Fruit fly (Drosophila melanogaster) whole organism, embryonic: ENCODE results near the gene CG33796.

Experiments used
- Adf1 ChIP-seq: fragments of 200-800 bp; sonication (Bioruptor generic); IDR thresholded peaks from 2 replicates; pipeline ENCODE4 v1.3.6; 2022; ENCODE audit warnings: missing biosample characterization, missing genetic modification characterization
- Awh ChIP-seq: fragments of 200-800 bp; sonication (Bioruptor generic); IDR thresholded peaks from 2 replicates; pipeline ENCODE4, ENCODE4 v1.3.6; 2022; ENCODE audit warnings: missing biosample characterization, missing genetic modification characterization
- Bteb2 ChIP-seq: fragments of 200-800 bp; sonication (Bioruptor generic); optimal IDR thresholded peaks from 2 replicates; lab custom pipeline; 2016; ENCODE audit warnings: missing biosample characterization, missing genetic modification characterization
- CG10267 ChIP-seq: fragments of 200-800 bp; sonication (Bioruptor generic); optimal IDR thresholded peaks from 2 replicates; lab custom pipeline; 2018; ENCODE audit warnings: missing biosample characterization, mild to moderate bottlenecking, missing genetic modification characterization, moderate library complexity
- CG10959 ChIP-seq: fragments of 200-800 bp; sonication (Bioruptor generic); IDR thresholded peaks from 2 replicates; pipeline ENCODE4 v1.3.6; 2022; ENCODE audit warnings: missing biosample characterization, missing genetic modification characterization
- CG11560 ChIP-seq: fragments of 200-800 bp; sonication (Bioruptor generic); IDR thresholded peaks from 3 replicates; pipeline ENCODE4 v1.3.6; 2022; ENCODE audit warnings: missing biosample characterization, missing genetic modification characterization
- CG12659 ChIP-seq: fragments of 200-800 bp; sonication (Bioruptor generic); optimal IDR thresholded peaks from 3 replicates; lab custom pipeline; 2017; ENCODE audit warnings: mild to moderate bottlenecking, missing biosample characterization, missing genetic modification reagents, missing genetic modification characterization
- CG12744 ChIP-seq: fragments of 200-800 bp; sonication (Bioruptor generic); optimal IDR thresholded peaks from 2 replicates; lab custom pipeline; 2016; ENCODE audit warnings: missing biosample characterization, missing genetic modification characterization
- CG13123 ChIP-seq: fragments of 200-800 bp; sonication (Bioruptor generic); optimal IDR thresholded peaks from 2 replicates; lab custom pipeline; 2016; ENCODE audit warnings: missing biosample characterization, missing genetic modification characterization
- CG13894 ChIP-seq: fragments of 200-800 bp; sonication (Bioruptor generic); optimal IDR thresholded peaks from 3 replicates; lab custom pipeline; 2018; ENCODE audit warnings: missing biosample characterization, mild to moderate bottlenecking, missing genetic modification characterization, moderate library complexity
- CG14441 ChIP-seq: fragments of 200-800 bp; sonication (Bioruptor generic); IDR thresholded peaks from 2 replicates; pipeline ENCODE4 v1.3.6; 2022; ENCODE audit warnings: missing biosample characterization, missing genetic modification characterization
- CG15011 ChIP-seq: fragments of 200-800 bp; sonication (Bioruptor generic); optimal IDR thresholded peaks from 3 replicates; lab custom pipeline; 2018; ENCODE audit warnings: missing biosample characterization, mild to moderate bottlenecking, missing genetic modification characterization
- CG15073 ChIP-seq: fragments of 200-800 bp; sonication (Bioruptor generic); optimal IDR thresholded peaks from 2 replicates; lab custom pipeline; 2016; ENCODE audit warnings: missing biosample characterization, missing genetic modification characterization
- CG16813 ChIP-seq: fragments of 200-800 bp; sonication (Bioruptor generic); IDR thresholded peaks from 3 replicates; pipeline ENCODE4 v1.3.6; 2022; ENCODE audit warnings: missing biosample characterization, missing genetic modification characterization; ENCODE audit not compliant: partially characterized antibody
- CG17328 ChIP-seq: fragments of 200-800 bp; sonication (Bioruptor generic); IDR thresholded peaks from 2 replicates; pipeline ENCODE4 v1.3.6; 2022; ENCODE audit warnings: missing biosample characterization, missing genetic modification characterization
- CG17568 ChIP-seq: fragments of 200-800 bp; sonication (Bioruptor generic); optimal IDR thresholded peaks from 2 replicates; lab custom pipeline; 2018; ENCODE audit warnings: missing biosample characterization, mild to moderate bottlenecking, missing genetic modification characterization, moderate library complexity
- CG17829 ChIP-seq: fragments of 200-800 bp; optimal IDR thresholded peaks from 2 replicates; lab custom pipeline; 2019; ENCODE audit warnings: missing biosample characterization, mild to moderate bottlenecking, missing genetic modification characterization, moderate library complexity
- CG18476 ChIP-seq: fragments of 200-800 bp; sonication (Bioruptor generic); optimal IDR thresholded peaks from 2 replicates; lab custom pipeline; 2016; ENCODE audit warnings: missing biosample characterization, mild to moderate bottlenecking, missing genetic modification characterization
- CG2116 ChIP-seq: fragments of 200-800 bp; sonication (Bioruptor generic); optimal IDR thresholded peaks from 3 replicates; lab custom pipeline; 2018; ENCODE audit warnings: missing biosample characterization, mild to moderate bottlenecking, missing genetic modification characterization
- CG31388 ChIP-seq: fragments of 200-800 bp; sonication (Bioruptor generic); optimal IDR thresholded peaks from 2 replicates; lab custom pipeline; 2016; ENCODE audit warnings: missing biosample characterization, missing genetic modification characterization
- CG3163 ChIP-seq: fragments of 200-800 bp; sonication (Bioruptor generic); optimal IDR thresholded peaks from 3 replicates; lab custom pipeline; 2016; ENCODE audit warnings: missing biosample characterization, missing genetic modification characterization
- CG34376 ChIP-seq: fragments of 200-800 bp; sonication (Bioruptor generic); optimal IDR thresholded peaks from 2 replicates; lab custom pipeline; 2018; ENCODE audit warnings: missing biosample characterization, mild to moderate bottlenecking, missing genetic modification characterization
- CG4360 ChIP-seq: fragments of 200-800 bp; sonication (Bioruptor generic); IDR thresholded peaks from 2 replicates; pipeline ENCODE4 v1.3.6; 2022; ENCODE audit warnings: missing biosample characterization, missing genetic modification characterization
- CG4424 ChIP-seq: fragments of 200-800 bp; sonication (Bioruptor generic); optimal IDR thresholded peaks from 3 replicates; lab custom pipeline; 2016; ENCODE audit warnings: missing biosample characterization, missing genetic modification characterization
- CG4820 ChIP-seq: fragments of 200-800 bp; sonication (Bioruptor generic); optimal IDR thresholded peaks from 3 replicates; lab custom pipeline; 2016; ENCODE audit warnings: missing biosample characterization, missing genetic modification characterization
- CG6854 ChIP-seq: fragments of 200-800 bp; sonication (Bioruptor generic); optimal IDR thresholded peaks from 3 replicates; lab custom pipeline; 2017; ENCODE audit warnings: missing biosample characterization, mild to moderate bottlenecking, missing genetic modification characterization
- CG8281 ChIP-seq: fragments of 200-800 bp; sonication (Bioruptor generic); optimal IDR thresholded peaks from 2 replicates; lab custom pipeline; 2018; ENCODE audit warnings: missing biosample characterization, mild to moderate bottlenecking, missing genetic modification characterization, moderate library complexity
- CG9876 ChIP-seq: fragments of 200-800 bp; sonication (Bioruptor generic); optimal IDR thresholded peaks from 2 replicates; lab custom pipeline; 2016; ENCODE audit warnings: missing biosample characterization, missing genetic modification characterization
- Dek ChIP-seq: fragments of 200-800 bp; sonication (Bioruptor generic); optimal IDR thresholded peaks from 3 replicates; lab custom pipeline; 2019; ENCODE audit warnings: missing biosample characterization, mild to moderate bottlenecking, missing genetic modification characterization, moderate library complexity
- Dfd ChIP-seq, 2 experiments: fragments of >200 bp; optimal IDR thresholded peaks; 2 replicates each; lab custom pipeline; 2017; ENCODE audit warnings: missing biosample characterization in 2 of 2, missing genetic modification characterization in 2 of 2
- Gug ChIP-seq: fragments of 200-800 bp; sonication (Bioruptor generic); IDR thresholded peaks from 4 replicates; pipeline ENCODE4 v1.3.6; 2022; ENCODE audit warnings: missing biosample characterization, missing genetic modification characterization
- HLHmδ ChIP-seq: fragments of 200-800 bp; sonication (Bioruptor generic); optimal IDR thresholded peaks from 2 replicates; lab custom pipeline; 2018; ENCODE audit warnings: missing biosample characterization, mild to moderate bottlenecking, missing genetic modification characterization, moderate library complexity
- Lhr ChIP-seq: fragments of 200-800 bp; sonication (Bioruptor generic); optimal IDR thresholded peaks from 3 replicates; lab custom pipeline; 2017; ENCODE audit warnings: mild to moderate bottlenecking, missing biosample characterization, missing genetic modification reagents, missing genetic modification characterization
- ab ChIP-seq: fragments of 200-800 bp; sonication (Bioruptor generic); optimal IDR thresholded peaks from 2 replicates; lab custom pipeline; 2016; ENCODE audit warnings: missing biosample characterization, missing genetic modification characterization
- bcd ChIP-seq: fragments of 200-800 bp; sonication (Bioruptor generic); optimal IDR thresholded peaks from 2 replicates; lab custom pipeline; 2017; ENCODE audit warnings: missing biosample characterization, mild to moderate bottlenecking, missing genetic modification characterization
- caup ChIP-seq: fragments of 200-800 bp; sonication (Bioruptor generic); optimal IDR thresholded peaks from 3 replicates; lab custom pipeline; 2017; ENCODE audit warnings: missing biosample characterization, mild to moderate bottlenecking, missing genetic modification characterization, moderate library complexity; ENCODE audit not compliant: severe bottlenecking
- cwo ChIP-seq: fragments of 200-800 bp; sonication (Bioruptor generic); optimal IDR thresholded peaks from 3 replicates; lab custom pipeline; 2017; ENCODE audit warnings: missing biosample characterization, missing genetic modification characterization, mild to moderate bottlenecking, moderate library complexity, missing genetic modification reagents
- disco-r ChIP-seq: fragments of 200-800 bp; sonication (Bioruptor generic); optimal IDR thresholded peaks from 2 replicates; lab custom pipeline; 2016; ENCODE audit warnings: missing biosample characterization, missing genetic modification characterization
- dmrt99B ChIP-seq: fragments of 200-800 bp; sonication (Bioruptor generic); optimal IDR thresholded peaks from 2 replicates; lab custom pipeline; 2018; ENCODE audit warnings: missing biosample characterization, mild to moderate bottlenecking, missing genetic modification characterization, moderate library complexity
- eyg ChIP-seq: fragments of 200-800 bp; sonication (Bioruptor generic); optimal IDR thresholded peaks from 3 replicates; lab custom pipeline; 2016; ENCODE audit warnings: missing biosample characterization, missing genetic modification characterization
- fd3F ChIP-seq: fragments of 200-800 bp; sonication (Bioruptor generic); optimal IDR thresholded peaks from 2 replicates; lab custom pipeline; 2018; ENCODE audit warnings: missing biosample characterization, mild to moderate bottlenecking, missing genetic modification characterization, moderate library complexity
- fru ChIP-seq: fragments of >200 bp; optimal IDR thresholded peaks from 2 replicates; lab custom pipeline; 2017
- h ChIP-seq: fragments of >200 bp; optimal IDR thresholded peaks from 2 replicates; lab custom pipeline; 2017
- hb ChIP-seq: fragments of 200-800 bp; sonication (Bioruptor generic); IDR thresholded peaks from 3 replicates; pipeline ENCODE4 v1.3.6; 2022; ENCODE audit warnings: missing biosample characterization, missing genetic modification characterization; ENCODE audit not compliant: partially characterized antibody
- jigr1 ChIP-seq: fragments of 200-800 bp; sonication (Bioruptor generic); IDR thresholded peaks from 3 replicates; pipeline ENCODE4 v1.3.6; 2022; ENCODE audit warnings: missing biosample characterization, missing genetic modification characterization
- phol ChIP-seq: fragments of 200-800 bp; sonication (Bioruptor generic); optimal IDR thresholded peaks from 3 replicates; lab custom pipeline; 2018; ENCODE audit warnings: missing biosample characterization, mild to moderate bottlenecking, missing genetic modification characterization, moderate library complexity
- pita ChIP-seq: fragments of 200-800 bp; sonication (Bioruptor generic); optimal IDR thresholded peaks from 2 replicates; lab custom pipeline; 2017; ENCODE audit warnings: missing biosample characterization, mild to moderate bottlenecking, missing genetic modification characterization
- schlank ChIP-seq: fragments of 200-800 bp; sonication (Bioruptor generic); optimal IDR thresholded peaks from 2 replicates; lab custom pipeline; 2018; ENCODE audit warnings: missing biosample characterization, mild to moderate bottlenecking, missing genetic modification characterization
- sim ChIP-seq: fragments of 200-800 bp; sonication (Bioruptor generic); IDR thresholded peaks from 2 replicates; pipeline ENCODE4 v1.3.6; 2022; ENCODE audit warnings: missing biosample characterization, missing genetic modification characterization
- slp2 ChIP-seq: fragments of 200-800 bp; sonication (Bioruptor generic); optimal IDR thresholded peaks from 2 replicates; lab custom pipeline; 2016; ENCODE audit warnings: missing biosample characterization, missing genetic modification characterization
- tap ChIP-seq: fragments of 200-800 bp; optimal IDR thresholded peaks from 3 replicates; lab custom pipeline; 2019; ENCODE audit warnings: missing biosample characterization, mild to moderate bottlenecking, missing genetic modification characterization, moderate library complexity

The CG33796 gene

DNA sequence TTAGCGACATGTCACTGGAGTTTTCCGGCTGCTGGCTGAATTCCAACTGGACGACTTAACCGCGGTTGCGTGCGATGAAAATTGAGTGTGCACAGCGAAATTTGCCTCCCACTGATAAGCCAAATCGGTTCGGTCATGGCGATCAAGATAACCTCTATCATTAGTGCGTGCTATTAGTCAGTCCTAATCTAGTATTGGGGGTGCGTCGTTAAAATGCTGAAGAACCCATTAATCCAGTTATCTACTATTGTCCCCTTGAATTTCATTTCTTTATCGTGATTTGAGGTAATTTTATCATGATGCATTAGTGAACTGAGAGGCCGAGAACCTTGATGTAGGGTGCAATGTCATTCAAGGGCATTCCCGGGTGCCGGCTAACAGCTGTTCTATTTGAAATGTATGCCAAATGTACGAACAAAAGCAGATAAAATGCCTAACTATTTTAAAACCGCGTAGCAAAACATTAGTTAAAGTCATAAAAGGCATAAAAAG lies 41.4 kb downstream of the CG33796 start, which contains the start of gene Pgm1 (continued):
- TF ChIP-seq CG15073 (GFP tag; lab: Kevin White, UChicago), result no peak
- TF ChIP-seq CG4820 (GFP tag; lab: Kevin White, UChicago), result peak; percentile 74
- peak; percentile 79 for TF ChIP-seq phol (tag; lab: Kevin White, UChicago)
- TF ChIP-seq CG4424 (GFP tag; lab: Kevin White, UChicago), result peak; percentile 82
- peak; percentile 68 for TF ChIP-seq Dek (tag; lab: Kevin White, UChicago)
- TF ChIP-seq Adf1 (GFP tag; lab: Robert Waterston, UW), result peak; percentile 39; the same call in 1 of the 2 replicates
- TF ChIP-seq ab (GFP tag; lab: Kevin White, UChicago), result peak; percentile 79
- TF ChIP-seq bcd (GFP tag; lab: Kevin White, UChicago), result no peak
- no peak for TF ChIP-seq pita
- no peak for TF ChIP-seq CG15011 (GFP tag; lab: Kevin White, UChicago)
- peak; percentile 47; the same call in 1 of the 3 replicates for TF ChIP-seq CG11560 (tag; lab: Robert Waterston, UW)
- no peak for TF ChIP-seq CG17568 (GFP tag; lab: Kevin White, UChicago)
- TF ChIP-seq fru (lab: Kevin White, UChicago), result no peak
- peak; percentile 69 for TF ChIP-seq CG10959 (GFP tag; lab: Robert Waterston, UW)
- TF ChIP-seq hb, result no peak
- TF ChIP-seq CG16813, result no peak
- peak; percentile 59 for TF ChIP-seq fd3F (GFP tag; lab: Kevin White, UChicago)
- peak; percentile 81 for TF ChIP-seq schlank
- no peak for TF ChIP-seq CG4360 (GFP tag; lab: Robert Waterston, UW)
- TF ChIP-seq Bteb2 (GFP tag; lab: Kevin White, UChicago), result peak; percentile 90
- TF ChIP-seq Awh (GFP tag; lab: Robert Waterston, UW), result peak; percentile 75
- TF ChIP-seq CG13123 (GFP tag; lab: Kevin White, UChicago), result peak; percentile 73
- TF ChIP-seq h (lab: Kevin White, UChicago), result no peak
- TF ChIP-seq CG8281, result no peak
- peak; percentile 87 for TF ChIP-seq CG9876 (GFP tag; lab: Kevin White, UChicago)
- peak; percentile 78 for TF ChIP-seq CG14441 (GFP tag; lab: Robert Waterston, UW)
- TF ChIP-seq CG12659, result peak; percentile 87
- peak; percentile 72 for TF ChIP-seq CG6854 (GFP tag; lab: Kevin White, UChicago)
- peak; percentile 82 for TF ChIP-seq CG3163 (GFP tag; lab: Kevin White, UChicago)
- no peak for TF ChIP-seq Dfd (GFP tag; optimal IDR thresholded peaks at IDR 0.05; lab: Kevin White, UChicago)
- peak; percentile 76 for TF ChIP-seq CG17328 (GFP tag; lab: Robert Waterston, UW)
- peak; percentile 71 for TF ChIP-seq eyg (GFP tag; lab: Kevin White, UChicago)
- TF ChIP-seq CG13894 (tag; lab: Kevin White, UChicago), result no peak
- no peak for TF ChIP-seq Lhr (GFP tag; lab: Kevin White, UChicago)
- TF ChIP-seq slp2 (GFP tag; lab: Kevin White, UChicago), result peak; percentile 88
- peak; percentile 72 for TF ChIP-seq CG18476 (GFP tag; lab: Kevin White, UChicago)
- peak; percentile 70 for TF ChIP-seq CG10267 (tag; lab: Kevin White, UChicago)
- TF ChIP-seq tap, result no peak
- TF ChIP-seq cwo, result peak; percentile 82
- peak; percentile 71 for TF ChIP-seq Gug (GFP tag; lab: Robert Waterston, UW)
- peak; percentile 39; the same call in 1 of the 2 replicates for TF ChIP-seq sim (GFP tag; lab: Robert Waterston, UW)
- TF ChIP-seq disco-r (GFP tag; lab: Kevin White, UChicago), result peak; percentile 90
- TF ChIP-seq CG34376, result peak; percentile 98
- TF ChIP-seq caup, result no peak
- TF ChIP-seq CG2116 (GFP tag; lab: Kevin White, UChicago), result no peak
- TF ChIP-seq jigr1 (GFP tag; lab: Robert Waterston, UW), result peak; percentile 55; the same call in 1 of the 3 replicates
- TF ChIP-seq CG31388, result peak; percentile 51
- TF ChIP-seq CG17829 (tag; lab: Kevin White, UChicago), result peak; percentile 80
- TF ChIP-seq HLHmδ (GFP tag; lab: Kevin White, UChicago), result no peak
- peak; percentile 82 for TF ChIP-seq CG12744
- no peak for TF ChIP-seq dmrt99B (tag; lab: Kevin White, UChicago)
